Fruit fly (Drosophila melanogaster) Kc167 (cell line): ENCODE measurements around the gene Nepl17.

Experiments
- h ChIP-seq: fragments of >200 bp; optimal IDR thresholded peaks from 3 replicates; lab custom pipeline; 2018; ENCODE audit warnings: missing external identifiers
- insv ChIP-seq: fragments of >200 bp; optimal IDR thresholded peaks from 3 replicates; lab custom pipeline; 2018; ENCODE audit warnings: missing external identifiers

DNA sequence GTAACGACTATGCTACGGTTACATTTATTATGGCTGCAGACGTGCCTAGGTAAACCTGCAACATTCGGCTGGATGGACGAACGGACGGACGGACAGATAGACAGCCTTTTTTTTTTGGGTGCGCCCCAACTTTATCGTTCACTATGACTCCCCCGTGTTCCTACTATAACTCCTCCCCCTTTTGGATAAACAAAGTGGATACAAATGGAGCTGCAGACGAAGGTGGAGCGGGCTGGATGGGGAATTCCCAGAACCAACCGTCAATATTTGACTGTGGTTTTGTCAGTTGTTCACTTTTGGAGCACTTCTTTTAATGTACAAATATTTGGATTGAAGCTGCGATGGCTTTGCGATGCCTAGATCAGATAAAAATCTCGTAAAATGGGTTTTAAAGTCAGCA is 16.6 kb upstream of the Nepl17 start:
- TF ChIP-seq insv (lab: Kevin White, UChicago) (no peak), h (lab: Kevin White, UChicago) (no peak)
